Fruit fly (Drosophila melanogaster): ENCODE data around the gene CG7142.

The CG7142 gene

dm6 chr3R:18279494-18279893 lies at the start of gene CG7142:
TSS of gene CG7142 (minus strand) at chr3R:18279522.
- no peak for TF ChIP-seq CG17801 (GFP tag; optimal IDR thresholded peaks at IDR 0.05; ENCODE audit: partially characterized antibody)

dm6 chr3R:18328842-18329241 lies 49.5 kb upstream of the CG7142 start, which contains the start of gene naz:
TSS of gene naz (minus strand) at chr3R:18328942.
- TF ChIP-seq CG17801 (GFP tag; optimal IDR thresholded peaks at IDR 0.05; ENCODE audit: partially characterized antibody) = no peak

- no peak for TF ChIP-seq CG17801 (GFP tag; optimal IDR thresholded peaks at IDR 0.05; ENCODE audit: partially characterized antibody)
Observed at dm6 chr3R:18314824-18315690, 35.7 kb upstream of the CG7142 start.

dm6 chr3R:18314320-18314719 lies 35.0 kb upstream of the CG7142 start, which contains the start of gene PKD:
TSS of gene PKD (minus strand) at chr3R:18314407.
- TF ChIP-seq CG17801 (GFP tag; optimal IDR thresholded peaks at IDR 0.05; ENCODE audit: partially characterized antibody) = no peak

- no peak for TF ChIP-seq CG17801 (GFP tag; optimal IDR thresholded peaks at IDR 0.05; ENCODE audit: partially characterized antibody)
Observed at dm6 chr3R:18312761-18313160, 33.4 kb upstream of the CG7142 start.

- TF ChIP-seq CG17801 (GFP tag; optimal IDR thresholded peaks at IDR 0.05; ENCODE audit: partially characterized antibody) = no peak
Observed at dm6 chr3R:18311368-18311919, 32.1 kb upstream of the CG7142 start.

dm6 chr3R:18310766-18311367 lies 31.5 kb upstream of the CG7142 start:
- TF ChIP-seq CG17801 (GFP tag; optimal IDR thresholded peaks at IDR 0.05; ENCODE audit: partially characterized antibody) = no peak

dm6 chr3R:18309910-18310309 lies 30.6 kb upstream of the CG7142 start:
- no peak for TF ChIP-seq CG17801 (GFP tag; optimal IDR thresholded peaks at IDR 0.05; ENCODE audit: partially characterized antibody)

- no peak for TF ChIP-seq CG17801 (GFP tag; optimal IDR thresholded peaks at IDR 0.05; ENCODE audit: partially characterized antibody)
Observed at dm6 chr3R:18302749-18303148, 23.4 kb upstream of the CG7142 start, which contains the start of gene CG7126. TSS of gene CG7126 (minus strand) at chr3R:18302849.

- no peak for TF ChIP-seq CG17801 (GFP tag; optimal IDR thresholded peaks at IDR 0.05; ENCODE audit: partially characterized antibody)
Observed at dm6 chr3R:18301569-18301968, 22.2 kb upstream of the CG7142 start, which contains the start of gene Polr1E. TSS of gene Polr1E (minus strand) at chr3R:18301728.

- TF ChIP-seq CG17801 (GFP tag; optimal IDR thresholded peaks at IDR 0.05; ENCODE audit: partially characterized antibody) = no peak
Observed at dm6 chr3R:18298900-18299321, 19.6 kb upstream of the CG7142 start, which contains the start of gene Dlc90F. TSS of gene Dlc90F (plus strand) at chr3R:18299229.

- no peak for TF ChIP-seq CG17801 (GFP tag; optimal IDR thresholded peaks at IDR 0.05; ENCODE audit: partially characterized antibody)
Observed at dm6 chr3R:18298298-18298899, 19.1 kb upstream of the CG7142 start.

dm6 chr3R:18297444-18298297 lies 18.3 kb upstream of the CG7142 start:
- no peak for TF ChIP-seq CG17801 (GFP tag; optimal IDR thresholded peaks at IDR 0.05; ENCODE audit: partially characterized antibody)

dm6 chr3R:18296737-18297136 lies 17.4 kb upstream of the CG7142 start:
- TF ChIP-seq CG17801 (GFP tag; optimal IDR thresholded peaks at IDR 0.05; ENCODE audit: partially characterized antibody) = no peak
